Fruit fly (Drosophila melanogaster) whole organism, prepupa: ENCODE measurements around the gene CG32270.

Experiments
- CG4318 ChIP-seq: fragments of 200-800 bp; sonication (Bioruptor generic); optimal IDR thresholded peaks from 3 replicates; lab custom pipeline; 2017; ENCODE audit warnings: missing biosample characterization, mild to moderate bottlenecking, missing genetic modification characterization
- CG6854 ChIP-seq: fragments of 200-800 bp; sonication (Bioruptor generic); optimal IDR thresholded peaks from 2 replicates; lab custom pipeline; 2017; ENCODE audit warnings: missing biosample characterization, mild to moderate bottlenecking, missing genetic modification characterization
- CG9139 ChIP-seq: fragments of 200-800 bp; sonication (Bioruptor generic); optimal IDR thresholded peaks from 3 replicates; lab custom pipeline; 2017; ENCODE audit warnings: missing biosample characterization, mild to moderate bottlenecking, missing genetic modification characterization
- Eip78C ChIP-seq: fragments of 200-800 bp; sonication (Bioruptor generic); peaks from one replicate; lab custom pipeline; 2016; ENCODE audit warnings: missing biosample characterization, missing genetic modification characterization
- Gug ChIP-seq: fragments of 200-800 bp; sonication (Bioruptor generic); IDR thresholded peaks from 2 replicates; pipeline ENCODE4 v1.3.6; 2022; ENCODE audit warnings: missing biosample characterization, missing genetic modification characterization
- Hr39 ChIP-seq: fragments of 200-800 bp; sonication (Bioruptor generic); optimal IDR thresholded peaks from 2 replicates; lab custom pipeline; 2016; ENCODE audit warnings: missing biosample characterization, missing genetic modification characterization

- no peak for TF ChIP-seq CG9139 (GFP tag; lab: Kevin White, UChicago)
- no peak for TF ChIP-seq Hr39 (GFP tag; lab: Kevin White, UChicago)
- TF ChIP-seq Gug (GFP tag; lab: Robert Waterston, UW), result no peak
- TF ChIP-seq CG4318 (GFP tag; lab: Kevin White, UChicago), result no peak
- TF ChIP-seq Eip78C, result peak; percentile 40
- no peak for TF ChIP-seq CG6854 (GFP tag; lab: Kevin White, UChicago)
Measured at dm6 chr3L:3250922-3251658, 42.3 kb upstream of the CG32270 start.
